Fruit fly (Drosophila melanogaster) whole organism, pupa: ENCODE measurements around the gene tap.

Experiments
- CG10348 ChIP-seq: fragments of 200-800 bp; sonication (Bioruptor generic); IDR thresholded peaks from 2 replicates; pipeline ENCODE4 v1.3.6; 2022; ENCODE audit warnings: missing biosample characterization, missing genetic modification characterization
- CG12605 ChIP-seq: fragments of 200-800 bp; sonication (Bioruptor generic); IDR thresholded peaks from 2 replicates; pipeline ENCODE4 v1.3.6; 2022; ENCODE audit warnings: missing biosample characterization, missing genetic modification characterization
- CG13204 ChIP-seq: fragments of 200-800 bp; sonication (Bioruptor generic); optimal IDR thresholded peaks from 2 replicates; lab custom pipeline; 2018; ENCODE audit warnings: missing biosample characterization, mild to moderate bottlenecking, missing genetic modification characterization, moderate library complexity
- CG14655 ChIP-seq: fragments of 200-800 bp; sonication (Bioruptor generic); optimal IDR thresholded peaks from 3 replicates; lab custom pipeline; 2017; ENCODE audit warnings: mild to moderate bottlenecking, missing biosample characterization, missing genetic modification reagents, missing genetic modification characterization
- CG15710 ChIP-seq: fragments of 200-800 bp; sonication (Bioruptor generic); optimal IDR thresholded peaks from 2 replicates; lab custom pipeline; 2018; ENCODE audit warnings: missing biosample characterization, mild to moderate bottlenecking, missing genetic modification characterization, moderate library complexity
- CG17806 ChIP-seq: fragments of 200-800 bp; sonication (Bioruptor generic); optimal IDR thresholded peaks from 2 replicates; lab custom pipeline; 2018; ENCODE audit warnings: missing biosample characterization, mild to moderate bottlenecking, missing genetic modification characterization, moderate library complexity
- CG32121 ChIP-seq: fragments of 200-800 bp; sonication (Bioruptor generic); IDR thresholded peaks from 2 replicates; pipeline ENCODE4 v1.3.6; 2022; ENCODE audit warnings: missing biosample characterization, missing genetic modification characterization
- CG34367 ChIP-seq: fragments of 200-800 bp; sonication (Bioruptor generic); optimal IDR thresholded peaks from 2 replicates; lab custom pipeline; 2018; ENCODE audit warnings: missing biosample characterization, mild to moderate bottlenecking, missing genetic modification characterization
- CG4496 ChIP-seq: fragments of 200-800 bp; sonication (Bioruptor generic); IDR thresholded peaks from 3 replicates; pipeline ENCODE4 v1.3.6; 2022; ENCODE audit warnings: missing biosample characterization, missing genetic modification characterization
- CG8159 ChIP-seq: fragments of 200-800 bp; sonication (Bioruptor generic); optimal IDR thresholded peaks from 3 replicates; lab custom pipeline; 2018; ENCODE audit warnings: missing biosample characterization, mild to moderate bottlenecking, missing genetic modification characterization, moderate library complexity
- CG8301 ChIP-seq: fragments of 200-800 bp; sonication (Bioruptor generic); optimal IDR thresholded peaks from 2 replicates; lab custom pipeline; 2018; ENCODE audit warnings: missing biosample characterization, mild to moderate bottlenecking, missing genetic modification characterization
- CG9948 ChIP-seq: fragments of 200-800 bp; sonication (Bioruptor generic); optimal IDR thresholded peaks from 2 replicates; lab custom pipeline; 2018; ENCODE audit warnings: missing biosample characterization, mild to moderate bottlenecking, missing genetic modification characterization, moderate library complexity
- D1 ChIP-seq: fragments of 200-800 bp; sonication (Bioruptor generic); optimal IDR thresholded peaks from 2 replicates; lab custom pipeline; 2018; ENCODE audit warnings: missing biosample characterization, mild to moderate bottlenecking, missing genetic modification characterization, moderate library complexity
- EcR ChIP-seq: fragments of 200-800 bp; sonication (Bioruptor generic); optimal IDR thresholded peaks from 3 replicates; lab custom pipeline; 2019; ENCODE audit warnings: missing biosample characterization, missing genetic modification characterization, mild to moderate bottlenecking, moderate library complexity, missing genetic modification reagents
- Ets98B ChIP-seq: fragments of 200-800 bp; sonication (Bioruptor generic); IDR thresholded peaks from 2 replicates; pipeline ENCODE4 v1.3.6; 2022; ENCODE audit warnings: missing biosample characterization, missing genetic modification characterization
- Pif1A ChIP-seq: fragments of 200-800 bp; sonication (Bioruptor generic); optimal IDR thresholded peaks from 3 replicates; lab custom pipeline; 2016; ENCODE audit warnings: missing biosample characterization, missing genetic modification characterization
- Pif1B ChIP-seq: fragments of 200-800 bp; sonication (Bioruptor generic); optimal IDR thresholded peaks from 3 replicates; lab custom pipeline; 2016; ENCODE audit warnings: missing biosample characterization, missing genetic modification characterization
- Snoo ChIP-seq: fragments of 200-800 bp; sonication (Bioruptor generic); optimal IDR thresholded peaks from 3 replicates; lab custom pipeline; 2017; ENCODE audit warnings: missing biosample characterization, mild to moderate bottlenecking, missing genetic modification characterization, inconsistent platforms
- fd96Ca ChIP-seq: fragments of 200-800 bp; sonication (Bioruptor generic); IDR thresholded peaks from 3 replicates; pipeline ENCODE4 v1.3.6; 2022; ENCODE audit warnings: missing biosample characterization, missing genetic modification characterization
- gl ChIP-seq: fragments of 200-800 bp; sonication (Bioruptor generic); optimal IDR thresholded peaks from 2 replicates; lab custom pipeline; 2018; ENCODE audit warnings: missing biosample characterization, mild to moderate bottlenecking, missing genetic modification characterization
- rn ChIP-seq: fragments of 200-800 bp; sonication (Bioruptor generic); IDR thresholded peaks from 2 replicates; pipeline ENCODE4 v1.3.6; 2022; ENCODE audit warnings: missing biosample characterization, missing genetic modification characterization

The tap gene

DNA sequence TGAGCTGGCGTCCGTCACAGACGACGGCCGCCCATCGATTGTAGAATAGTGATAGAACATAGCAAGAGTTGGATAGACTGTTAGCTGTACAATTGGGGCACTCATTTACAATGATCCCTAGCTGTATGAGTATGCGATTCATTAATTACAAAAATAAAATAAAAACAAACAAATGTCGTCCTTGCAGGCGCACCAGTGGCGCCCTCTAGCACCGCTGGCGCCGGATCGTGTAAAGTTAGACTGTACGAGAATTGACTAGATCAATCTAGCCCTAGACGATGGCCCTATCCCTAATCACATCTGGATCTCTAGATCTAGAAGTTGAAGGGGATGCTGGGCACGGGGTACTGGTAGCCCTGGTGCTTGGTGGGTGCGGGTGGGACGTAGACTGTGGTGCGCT, 24.2 kb downstream of the tap start:
- TF ChIP-seq CG15710 (tag; lab: Kevin White, UChicago) = no peak
- TF ChIP-seq CG13204 (GFP tag; lab: Kevin White, UChicago) = no peak
- no peak for TF ChIP-seq D1 (tag; lab: Kevin White, UChicago)
- TF ChIP-seq CG32121 (GFP tag; lab: Robert Waterston, UW) = no peak
- TF ChIP-seq Pif1A (GFP tag; lab: Kevin White, UChicago) = no peak
- TF ChIP-seq CG17806 (tag; lab: Kevin White, UChicago) = no peak
- TF ChIP-seq Snoo (tag; lab: Kevin White, UChicago) = no peak
- TF ChIP-seq fd96Ca (GFP tag; lab: Robert Waterston, UW) = no peak
- no peak for TF ChIP-seq CG4496
- TF ChIP-seq CG12605 (GFP tag; lab: Robert Waterston, UW) = no peak
- TF ChIP-seq EcR (GFP tag; lab: Kevin White, UChicago) = no peak

DNA sequence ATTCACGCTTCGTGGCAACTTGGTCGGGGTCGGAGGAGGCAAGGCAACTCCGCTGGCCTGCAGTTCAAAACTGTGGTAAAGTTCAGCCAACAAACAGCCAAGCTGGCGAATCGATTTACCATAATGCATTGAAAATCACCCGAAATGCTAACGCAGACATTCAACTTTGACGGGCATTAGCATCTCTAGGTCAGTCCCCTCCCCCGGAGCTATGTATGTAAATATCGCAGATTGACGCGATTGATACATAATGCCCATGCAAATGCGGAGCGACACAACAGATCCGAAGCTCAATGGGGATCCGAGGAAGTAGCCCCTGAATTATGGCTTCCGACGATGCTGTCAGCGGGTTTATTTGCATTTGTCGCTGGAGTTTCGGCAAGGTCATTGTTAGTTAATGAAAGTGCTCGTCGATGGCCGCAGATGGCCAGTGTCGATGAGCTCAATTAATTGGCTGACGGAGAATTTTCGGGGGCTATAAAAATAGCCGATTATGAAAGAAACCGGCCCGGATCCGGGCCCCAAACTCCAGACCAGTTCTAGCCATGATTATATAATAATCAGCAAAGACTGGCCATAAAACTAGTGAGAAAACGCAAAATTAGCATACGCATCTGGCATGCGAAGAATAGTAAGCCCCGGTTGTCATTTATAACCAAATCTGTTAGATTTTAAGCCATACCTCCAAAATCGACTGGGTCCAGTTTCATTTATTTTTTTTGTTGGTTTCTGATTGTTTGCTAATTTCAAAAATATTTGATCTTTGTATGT, 27.3 kb downstream of the tap start:
- TF ChIP-seq gl (tag; lab: Kevin White, UChicago) (no peak), CG14655 (GFP tag; lab: Kevin White, UChicago) (no peak), CG17806 (tag; lab: Kevin White, UChicago) (no peak), CG12605 (GFP tag; lab: Robert Waterston, UW) (no peak), rn (GFP tag; lab: Robert Waterston, UW) (no peak), Snoo (tag; lab: Kevin White, UChicago) (no peak), CG34367 (tag; lab: Kevin White, UChicago) (no peak), Pif1B (GFP tag; lab: Kevin White, UChicago) (no peak), Ets98B (GFP tag; lab: Robert Waterston, UW) (no peak), fd96Ca (GFP tag; lab: Robert Waterston, UW) (no peak), D1 (tag; lab: Kevin White, UChicago) (no peak)

DNA sequence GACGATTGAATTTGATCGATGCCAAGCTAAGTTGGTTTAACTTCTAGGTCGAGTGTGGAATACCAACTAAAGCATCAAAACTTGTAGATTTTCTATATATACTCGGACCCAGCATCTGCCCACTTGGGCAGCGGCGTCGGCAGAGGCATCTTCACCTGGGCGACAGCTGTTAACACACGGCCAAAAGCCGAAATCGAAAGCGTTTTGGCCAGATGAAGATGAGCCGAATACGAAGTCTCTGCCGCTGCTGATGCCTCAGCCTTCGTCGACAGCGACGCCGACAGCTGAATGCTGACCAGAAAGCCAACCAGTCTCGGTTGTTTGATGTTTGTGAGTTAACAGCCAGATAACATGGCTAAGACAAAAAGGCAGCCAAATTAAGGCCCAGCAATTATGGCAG, 29.4 kb downstream of the tap start, which contains the start of gene CG13731:
Gene CG13731, minus strand, starts transcription at position 62 of the 400 bp plus-strand sequence.
- TF ChIP-seq fd96Ca (GFP tag; lab: Robert Waterston, UW) = no peak

DNA sequence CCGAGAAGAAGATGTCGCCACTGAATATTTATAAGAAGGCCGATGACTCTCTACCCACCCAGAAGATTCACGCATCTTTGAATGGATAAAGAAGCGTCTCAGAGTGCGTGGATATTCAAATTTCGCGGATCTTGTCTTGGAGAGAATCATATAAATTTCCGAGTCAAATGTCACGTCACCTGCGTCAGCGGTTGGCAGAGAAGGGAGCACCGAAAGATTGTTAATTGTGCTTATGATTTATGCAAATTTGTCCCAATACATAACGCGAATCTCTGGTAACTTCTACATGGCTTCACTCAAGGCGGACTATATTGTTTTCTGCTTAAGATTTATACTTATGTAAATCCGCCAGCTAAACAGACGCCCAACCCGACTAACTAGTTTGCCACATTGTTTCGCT, 31.6 kb downstream of the tap start:
- TF ChIP-seq fd96Ca (GFP tag; lab: Robert Waterston, UW) (no peak), CG13204 (GFP tag; lab: Kevin White, UChicago) (no peak), Snoo (tag; lab: Kevin White, UChicago) (no peak), CG14655 (GFP tag; lab: Kevin White, UChicago) (no peak), CG4496 (no peak), gl (tag; lab: Kevin White, UChicago) (no peak), CG8301 (tag; lab: Kevin White, UChicago) (no peak), D1 (tag; lab: Kevin White, UChicago) (no peak), CG17806 (tag; lab: Kevin White, UChicago) (no peak), Pif1A (GFP tag; lab: Kevin White, UChicago) (no peak), CG10348 (GFP tag; lab: Robert Waterston, UW) (no peak), CG32121 (GFP tag; lab: Robert Waterston, UW) (no peak), rn (GFP tag; lab: Robert Waterston, UW) (no peak), CG9948 (tag; lab: Kevin White, UChicago) (no peak), Ets98B (GFP tag; lab: Robert Waterston, UW) (no peak), CG34367 (tag; lab: Kevin White, UChicago) (no peak), CG15710 (tag; lab: Kevin White, UChicago) (no peak)
- TF ChIP-seq, all 21 proteins: peak for 0

DNA sequence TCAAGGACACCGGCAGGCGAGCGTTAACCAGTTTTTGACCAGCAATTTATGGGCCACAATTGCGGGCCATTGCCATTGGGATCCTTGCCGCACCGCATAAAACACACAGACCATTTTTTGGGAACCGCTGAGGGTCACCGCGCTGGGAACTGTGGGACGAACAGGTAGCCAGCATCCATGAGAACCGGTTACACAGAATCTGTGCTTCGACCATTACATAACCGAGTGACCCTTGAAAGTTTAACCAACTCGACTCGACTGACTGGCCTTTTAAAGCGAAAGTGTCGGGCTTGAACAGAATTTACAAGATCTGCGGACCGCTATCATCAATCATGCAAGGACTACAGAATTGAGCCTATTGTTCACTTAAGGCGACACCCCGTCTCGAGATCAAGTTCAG, 32.9 kb downstream of the tap start:
- TF ChIP-seq EcR (GFP tag; lab: Kevin White, UChicago) = peak; percentile 96
- no peak for TF ChIP-seq Pif1B (GFP tag; lab: Kevin White, UChicago)

DNA sequence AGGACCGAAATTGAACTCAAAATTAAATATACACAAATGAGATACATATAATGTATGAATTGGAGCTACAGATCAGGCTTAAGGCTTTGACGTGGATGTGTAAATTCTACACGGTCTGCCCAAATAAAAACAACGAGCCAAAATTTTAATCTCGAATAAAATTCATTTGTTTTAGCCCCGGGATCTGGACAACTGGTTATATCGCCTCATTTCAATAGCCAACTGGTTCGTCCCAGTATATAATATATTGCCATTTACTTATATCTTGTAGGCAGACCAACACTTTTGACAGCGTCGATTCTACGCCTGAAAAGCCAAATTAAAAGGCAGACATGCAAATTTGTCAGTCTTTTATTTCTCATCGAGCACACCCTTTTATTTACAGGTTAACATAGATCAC, 33.6 kb downstream of the tap start:
- no peak for TF ChIP-seq CG9948 (tag; lab: Kevin White, UChicago)
- no peak for TF ChIP-seq CG14655 (GFP tag; lab: Kevin White, UChicago)
- TF ChIP-seq CG4496 = no peak
- no peak for TF ChIP-seq Pif1B (GFP tag; lab: Kevin White, UChicago)
- TF ChIP-seq Pif1A (GFP tag; lab: Kevin White, UChicago) = no peak
- TF ChIP-seq CG8159 (tag; lab: Kevin White, UChicago) = no peak
- TF ChIP-seq Snoo (tag; lab: Kevin White, UChicago) = no peak
- no peak for TF ChIP-seq CG32121 (GFP tag; lab: Robert Waterston, UW)
- no peak for TF ChIP-seq CG17806 (tag; lab: Kevin White, UChicago)
- TF ChIP-seq D1 (tag; lab: Kevin White, UChicago) = no peak
- no peak for TF ChIP-seq rn (GFP tag; lab: Robert Waterston, UW)
- no peak for TF ChIP-seq gl (tag; lab: Kevin White, UChicago)
- TF ChIP-seq CG12605 (GFP tag; lab: Robert Waterston, UW) = no peak
- no peak for TF ChIP-seq EcR (GFP tag; lab: Kevin White, UChicago)
- TF ChIP-seq fd96Ca (GFP tag; lab: Robert Waterston, UW) = no peak
- TF ChIP-seq CG10348 (GFP tag; lab: Robert Waterston, UW) = no peak
